Worm (Caenorhabditis elegans): ENCODE measurements around the gene T08B1.1.

DNA sequence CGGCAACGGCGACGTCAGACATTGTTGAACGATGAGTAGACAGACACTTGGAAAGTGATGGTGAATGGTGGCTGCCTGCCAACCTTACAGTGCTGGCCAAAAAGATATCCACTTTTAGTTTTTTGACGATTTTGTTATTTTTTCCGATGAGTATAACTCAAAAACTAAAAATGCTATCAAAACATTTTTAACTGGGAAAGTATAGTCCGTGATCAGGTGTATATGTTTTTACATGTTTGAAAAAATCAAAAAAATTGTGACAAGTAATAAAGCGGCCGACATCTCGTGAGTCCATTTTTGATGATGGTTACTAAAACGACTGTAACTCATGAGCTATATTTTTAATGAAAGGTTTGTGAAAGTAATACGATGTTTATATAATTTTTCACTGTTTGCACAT lies 44.6 kb upstream of the T08B1.1 start, which contains the start of gene hil-6:
- no peak for TF ChIP-seq ama-1 (optimal IDR thresholded peaks at IDR 0.05)
- no peak for TF ChIP-seq hnd-1 (tag; optimal IDR thresholded peaks at IDR 0.05)
- no peak for TF ChIP-seq hmg-4 (GFP tag; optimal IDR thresholded peaks at IDR 0.05)
- TF ChIP-seq scrt-1 (GFP tag; IDR thresholded peaks at IDR 0.05) = no peak
- no peak for TF ChIP-seq B0310.2 (tag; optimal IDR thresholded peaks at IDR 0.05)
